Worm (Caenorhabditis elegans): ENCODE data around the gene Y9C9A.8.

DNA sequence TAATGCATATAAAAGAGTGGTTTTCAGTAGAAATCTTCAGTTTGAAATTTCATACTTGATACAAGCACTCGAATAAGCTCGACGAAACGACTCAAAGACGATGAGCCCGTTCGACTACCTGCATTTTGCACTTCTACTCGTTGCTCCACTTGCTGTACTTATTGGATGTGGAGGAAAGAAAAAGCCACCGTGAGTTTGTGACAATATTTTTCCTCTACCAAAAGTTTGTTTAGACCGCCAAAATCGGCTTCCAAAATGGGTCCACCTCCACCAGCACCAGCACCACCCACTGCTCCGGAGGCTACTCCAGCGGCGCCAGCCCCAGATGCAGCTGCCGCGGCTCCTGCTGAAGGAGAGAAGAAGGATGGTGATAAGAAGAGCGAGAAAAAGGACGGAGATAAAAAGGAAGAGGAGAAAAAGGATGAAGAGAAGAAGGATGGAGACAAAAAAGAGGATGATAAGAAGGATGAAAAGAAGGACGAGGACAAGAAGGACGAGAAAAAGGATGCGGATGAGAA is 47.1 kb downstream of the Y9C9A.8 start, which contains the start of gene E03H12.5:
- TF ChIP-seq sea-1 (GFP tag; conservative IDR thresholded peaks at IDR 0.05) (no peak), ama-1 (optimal IDR thresholded peaks at IDR 0.05) (no peak), ceh-13 (GFP tag; optimal IDR thresholded peaks at IDR 0.05) (no peak), hmg-4 (GFP tag; optimal IDR thresholded peaks at IDR 0.05) (no peak), tra-4 (tag; optimal IDR thresholded peaks at IDR 0.05) (no peak)

Measured in whole organism, early embryonic.